Fruit fly (Drosophila melanogaster) whole organism: ENCODE data around the gene CG2267.

ENCODE experiments used
- CG8478 ChIP-seq: fragments of >200 bp; optimal IDR thresholded peaks from 2 replicates; lab custom pipeline; 2018; ENCODE audit warnings: inconsistent platforms
- Dll ChIP-seq: fragments of >200 bp; optimal IDR thresholded peaks from 2 replicates; lab custom pipeline; 2017
- EcR ChIP-seq, 2 experiments: fragments of >200 bp; optimal IDR thresholded peaks; 2 replicates each; lab custom pipeline; 2017; ENCODE audit warnings: missing biosample characterization in 2 of 2, missing genetic modification characterization in 2 of 2, missing genetic modification reagents in 2 of 2
- pan ChIP-seq: fragments of >200 bp; optimal IDR thresholded peaks from 2 replicates; lab custom pipeline; 2017
- psq ChIP-seq: fragments of >200 bp; optimal IDR thresholded peaks from 2 replicates; lab custom pipeline; 2017
- usp ChIP-seq: fragments of >200 bp; optimal IDR thresholded peaks from 2 replicates; lab custom pipeline; 2017; ENCODE audit warnings: missing biosample characterization, missing genetic modification characterization, mixed read lengths

- no peak for TF ChIP-seq psq (lab: Kevin White, UChicago)
- no peak for TF ChIP-seq pan (lab: Kevin White, UChicago)
- no peak for TF ChIP-seq Dll (lab: Kevin White, UChicago)
- TF ChIP-seq usp (GFP tag; lab: Kevin White, UChicago): no peak
- TF ChIP-seq CG8478: no peak
- no peak for TF ChIP-seq EcR (GFP tag; optimal IDR thresholded peaks at IDR 0.05; lab: Kevin White, UChicago)
These were observed 19.6 kb upstream of the CG2267 start, which contains the start of gene PH4alphaPV for dm6 chr3R:30648451-30648850.
